Fruit fly (Drosophila melanogaster): ENCODE data around the gene tub.

tub gene

dm6 chr3R:4399810-4400496 is 12.4 kb downstream of the tub start (continued):
- no peak for TF ChIP-seq CG6808 (GFP tag; optimal IDR thresholded peaks at IDR 0.05)
- TF ChIP-seq Ets21C (GFP tag; optimal IDR thresholded peaks at IDR 0.05), result peak; percentile 32
- TF ChIP-seq salr (GFP tag; optimal IDR thresholded peaks at IDR 0.05), result peak in 1 of 2 experiments; percentile 52
- peak; percentile 40 for TF ChIP-seq pdm3 (GFP tag; optimal IDR thresholded peaks at IDR 0.05)

- TF ChIP-seq Sox14 (GFP tag; optimal IDR thresholded peaks at IDR 0.05), result no peak
- TF ChIP-seq achi (GFP tag; optimal IDR thresholded peaks at IDR 0.05), result no peak
- TF ChIP-seq OdsH (GFP tag; optimal IDR thresholded peaks at IDR 0.05), result no peak
- no peak for TF ChIP-seq CG4318 (GFP tag; optimal IDR thresholded peaks at IDR 0.05)
- no peak for TF ChIP-seq lz (GFP tag; optimal IDR thresholded peaks at IDR 0.05)
- TF ChIP-seq Hr38 (GFP tag; optimal IDR thresholded peaks at IDR 0.05), result no peak
- TF ChIP-seq Hr4 (GFP tag; optimal IDR thresholded peaks at IDR 0.05), result no peak
- TF ChIP-seq CG32006 (GFP tag; optimal IDR thresholded peaks at IDR 0.05), result no peak
- TF ChIP-seq CG6276 (GFP tag; optimal IDR thresholded peaks at IDR 0.05), result no peak
- TF ChIP-seq CG34406 (GFP tag; optimal IDR thresholded peaks at IDR 0.05), result no peak
Measured at dm6 chr3R:4400497-4400833, 12.9 kb downstream of the tub start, which contains the start of gene CG14647. Gene CG14647, plus strand, starts transcription at chr3R:4400510.

dm6 chr3R:4401977-4402589 is 14.5 kb downstream of the tub start, which contains the start of gene CG9853:
Gene CG9853, minus strand, starts transcription at chr3R:4402027.
- no peak for TF ChIP-seq CG6808 (GFP tag; optimal IDR thresholded peaks at IDR 0.05)
- no peak for TF ChIP-seq CG8119 (GFP tag; IDR thresholded peaks at IDR 0.05)
- TF ChIP-seq lz (GFP tag; optimal IDR thresholded peaks at IDR 0.05), result no peak
- no peak for TF ChIP-seq Smox (GFP tag; optimal IDR thresholded peaks at IDR 0.05)
- no peak for TF ChIP-seq CG11762 (GFP tag; optimal IDR thresholded peaks at IDR 0.05; ENCODE audit: insufficient read depth)
- TF ChIP-seq Sox14 (GFP tag; optimal IDR thresholded peaks at IDR 0.05), result no peak
- TF ChIP-seq eg (GFP tag; IDR thresholded peaks at IDR 0.05), result no peak
- TF ChIP-seq CG6163 (GFP tag; IDR thresholded peaks at IDR 0.05), result no peak
- TF ChIP-seq fd59A (GFP tag; optimal IDR thresholded peaks at IDR 0.05), result no peak
- no peak for TF ChIP-seq vri (GFP tag; optimal IDR thresholded peaks at IDR 0.05)
- no peak for TF ChIP-seq CG7368 (GFP tag; optimal IDR thresholded peaks at IDR 0.05)
- TF ChIP-seq CG31627 (GFP tag; optimal IDR thresholded peaks at IDR 0.05), result no peak
- no peak for TF ChIP-seq esn (GFP tag; optimal IDR thresholded peaks at IDR 0.05)
- no peak for TF ChIP-seq CG4318 (GFP tag; optimal IDR thresholded peaks at IDR 0.05)
- no peak for TF ChIP-seq CG6792 (GFP tag; optimal IDR thresholded peaks at IDR 0.05)
- TF ChIP-seq achi (GFP tag; optimal IDR thresholded peaks at IDR 0.05), result no peak
- TF ChIP-seq Gug (GFP tag; IDR thresholded peaks at IDR 0.05), result no peak

dm6 chr3R:4402884-4403705 is 15.6 kb downstream of the tub start, which contains the start of gene lost:
Gene lost, plus strand, starts transcription at chr3R:4403076.
- TF ChIP-seq fd59A (GFP tag; optimal IDR thresholded peaks at IDR 0.05) (no peak), CG8319 (GFP tag; optimal IDR thresholded peaks at IDR 0.05) (no peak), achi (GFP tag; optimal IDR thresholded peaks at IDR 0.05) (peak; percentile 99), CG6276 (GFP tag; optimal IDR thresholded peaks at IDR 0.05) (no peak), Sox15 (GFP tag; optimal IDR thresholded peaks at IDR 0.05) (no peak), esn (GFP tag; optimal IDR thresholded peaks at IDR 0.05) (peak; percentile 17), CG10631 (GFP tag; optimal IDR thresholded peaks at IDR 0.05) (peak; percentile 21), dac (GFP tag; optimal IDR thresholded peaks at IDR 0.05) (no peak), CG1621 (tag; optimal IDR thresholded peaks at IDR 0.05) (peak; percentile 27), CG8119 (GFP tag; IDR thresholded peaks at IDR 0.05) (0 out of 3 replicates have a peak, but pooled peaks have one; percentile 27), CG3919 (GFP tag; optimal IDR thresholded peaks at IDR 0.05) (no peak), eg (GFP tag; IDR thresholded peaks at IDR 0.05) (peak; percentile 51; the same call in 1 of the 3 replicates), Smox (GFP tag; optimal IDR thresholded peaks at IDR 0.05) (no peak), topi (GFP tag; optimal IDR thresholded peaks at IDR 0.05) (peak; percentile 22), CG6163 (GFP tag; IDR thresholded peaks at IDR 0.05) (peak; percentile 59; the same call in 2 of the 3 replicates), fkh (GFP tag; optimal IDR thresholded peaks at IDR 0.05) (peak; percentile 64), cyc (GFP tag; optimal IDR thresholded peaks at IDR 0.05) (no peak), Hr4 (GFP tag; optimal IDR thresholded peaks at IDR 0.05) (no peak), Hr39 (GFP tag; optimal IDR thresholded peaks at IDR 0.05) (no peak), vri (GFP tag; optimal IDR thresholded peaks at IDR 0.05) (peak; percentile 8), Met (GFP tag; optimal IDR thresholded peaks at IDR 0.05) (peak; percentile 26), fd85E (GFP tag; optimal IDR thresholded peaks at IDR 0.05) (no peak), Ets96B (tag; optimal IDR thresholded peaks at IDR 0.05) (no peak), dsx (GFP tag; optimal IDR thresholded peaks at IDR 0.05; ENCODE audit: poor library complexity, severe bottlenecking) (peak; percentile 49), CG10669 (GFP tag; optimal IDR thresholded peaks at IDR 0.05) (no peak)
